Worm (Caenorhabditis elegans) whole organism, L4 larva: ENCODE data around the gene hrde-2.

Source experiments
- D1046.2 ChIP-seq: fragments of 200-800 bp; sonication (Bioruptor generic); IDR thresholded peaks from 2 replicates; pipeline ENCODE4 v1.3.6; 2022; ENCODE audit warnings: missing genetic modification characterization, missing compliant biosample characterization
- R02D3.7 ChIP-seq: fragments of 150-350 bp; sonication (generic microtip); optimal IDR thresholded peaks from 3 replicates; lab custom pipeline; 2014; ENCODE audit warnings: missing biosample characterization, missing genetic modification characterization
- aha-1 ChIP-seq: fragments of 150-350 bp; peaks from one replicate; lab custom pipeline; 2014; ENCODE audit warnings: missing biosample characterization, missing genetic modification characterization
- lin-13 ChIP-seq: fragments of 150-350 bp; optimal IDR thresholded peaks from 2 replicates; lab custom pipeline; 2014; ENCODE audit warnings: missing biosample characterization, missing genetic modification reagents, missing genetic modification characterization
- lin-38 ChIP-seq: fragments of 200-800 bp; sonication (Bioruptor generic); IDR thresholded peaks from 2 replicates; pipeline ENCODE4 v1.3.6; 2022; ENCODE audit warnings: missing genetic modification reagents, missing genetic modification characterization, missing compliant biosample characterization
- lsy-2 ChIP-seq, 2 experiments: fragments of 150-350 bp in 1 of 2; sonication (generic microtip) in 1 of 2; optimal IDR thresholded peaks; 2 replicates each; lab custom pipeline; 2014 to 2017; ENCODE audit warnings: missing biosample characterization in 2 of 2, missing genetic modification characterization in 2 of 2
- nhr-237 ChIP-seq: sonication (generic microtip); optimal IDR thresholded peaks from 2 replicates; lab custom pipeline; 2017; ENCODE audit warnings: missing biosample characterization, missing genetic modification characterization
- pha-4 ChIP-seq, 2 experiments: fragments of 150-350 bp in 1 of 2; fragments of 200-800 bp in 1 of 2; sonication (Bioruptor generic) in 1 of 2; IDR thresholded peaks in 1 of 2; optimal IDR thresholded peaks in 1 of 2; 2 replicates each; pipeline versions ENCODE4 v1.3.6 to Lab custom; 2014 to 2022; ENCODE audit warnings: missing genetic modification characterization in 2 of 2, missing genetic modification reagents in 2 of 2, missing biosample characterization in 1 of 2, missing compliant biosample characterization in 1 of 2
- pqm-1 ChIP-seq: sonication (generic microtip); optimal IDR thresholded peaks from 2 replicates; lab custom pipeline; 2017; ENCODE audit warnings: missing biosample characterization, missing genetic modification characterization
- tra-1 ChIP-seq: fragments of 200-800 bp; sonication (Bioruptor generic); IDR thresholded peaks from 2 replicates; pipeline ENCODE4 v1.3.6; 2022; ENCODE audit warnings: missing genetic modification reagents, missing genetic modification characterization, missing compliant biosample characterization

DNA sequence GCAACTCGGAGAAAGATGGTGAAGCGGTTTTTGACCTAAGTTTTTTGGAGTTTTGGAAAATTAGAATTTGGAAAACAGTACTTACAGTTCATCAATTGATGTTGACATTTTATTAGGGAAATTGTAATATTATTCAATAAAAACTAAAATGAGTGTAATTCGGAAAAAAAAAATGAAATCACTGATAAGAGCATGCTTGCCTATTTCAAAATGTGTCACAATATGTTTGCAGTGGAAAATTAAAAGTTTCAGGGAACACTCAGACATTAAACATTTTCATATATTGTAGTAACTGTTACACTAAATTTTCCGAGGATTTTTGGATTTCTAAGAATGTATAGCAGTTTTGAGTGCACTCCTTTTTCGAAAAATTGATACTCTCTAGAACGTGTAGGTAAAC is 47.5 kb downstream of the hrde-2 start, which contains the start of the genes fbxa-82 and C25D7.5:
- TF ChIP-seq lin-38 (GFP tag; lab: Robert Waterston, UW): no peak
- TF ChIP-seq tra-1: no peak
- no peak for TF ChIP-seq R02D3.7 (tag; lab: Kevin White, UChicago)
- TF ChIP-seq nhr-237 (tag; lab: Kevin White, UChicago): no peak
- no peak for TF ChIP-seq aha-1 (tag; lab: Kevin White, UChicago)
- TF ChIP-seq lin-13: no peak
- peak; percentile 24 for TF ChIP-seq pqm-1 (tag; lab: Kevin White, UChicago)
- TF ChIP-seq lsy-2 (tag; optimal IDR thresholded peaks at IDR 0.05; lab: Kevin White, UChicago): no peak
- TF ChIP-seq D1046.2 (GFP tag; lab: Robert Waterston, UW): no peak
- no peak for TF ChIP-seq pha-4 (GFP tag; IDR thresholded peaks at IDR 0.05; lab: Robert Waterston, UW)
- no peak for TF ChIP-seq pha-4 (tag; optimal IDR thresholded peaks at IDR 0.05; lab: Kevin White, UChicago)
